Fruit fly (Drosophila melanogaster): Measurements from ENCODE around the gene CG13248.
A peak's percentile ranks its signal among the peaks of the same experiment; 100 is the strongest.

- TF ChIP-seq Abd-B (GFP tag; optimal IDR thresholded peaks at IDR 0.05) (no peak), jim (GFP tag; optimal IDR thresholded peaks at IDR 0.05) (peak; percentile 18), fru (GFP tag; optimal IDR thresholded peaks at IDR 0.05) (peak; percentile 90), h (GFP tag; optimal IDR thresholded peaks at IDR 0.05) (peak; percentile 91), usp (GFP tag; optimal IDR thresholded peaks at IDR 0.05) (no peak), Mio (GFP tag; optimal IDR thresholded peaks at IDR 0.05) (peak; percentile 82), CG32264 (GFP tag; optimal IDR thresholded peaks at IDR 0.05) (peak; percentile 49), N (GFP tag; optimal IDR thresholded peaks at IDR 0.05) (no peak), Dif (GFP tag; optimal IDR thresholded peaks at IDR 0.05; ENCODE audit: partially characterized antibody) (no peak)
Measured at dm6 chr3L:20399550-20400109, 10.7 kb downstream of the CG13248 start.
